Worm (Caenorhabditis elegans) whole organism, midembryonic: ENCODE data around the gene frm-3.

Source experiments
- cog-1 ChIP-seq: sonication (generic microtip); optimal IDR thresholded peaks from 2 replicates; lab custom pipeline; 2016; ENCODE audit warnings: missing genetic modification characterization, missing compliant biosample characterization
- flt-1 ChIP-seq: fragments of 200-800 bp; sonication (Bioruptor generic); IDR thresholded peaks from 2 replicates; pipeline ENCODE4 v1.3.6; 2022; ENCODE audit warnings: missing genetic modification characterization, missing compliant biosample characterization
- med-1 ChIP-seq: sonication (generic microtip); optimal IDR thresholded peaks from 2 replicates; lab custom pipeline; 2017; ENCODE audit warnings: missing genetic modification characterization, mild to moderate bottlenecking, missing compliant biosample characterization, antibody characterized with exemption, missing genetic modification reagents; ENCODE audit not compliant: insufficient read depth
- ref-1 ChIP-seq: fragments of 200-800 bp; sonication (Bioruptor generic); conservative IDR thresholded peaks from 2 replicates; pipeline ENCODE4 v1.3.6; 2022; ENCODE audit warnings: missing genetic modification reagents, missing genetic modification characterization, missing compliant biosample characterization
- tab-1 ChIP-seq: fragments of 200-800 bp; sonication (Bioruptor generic); IDR thresholded peaks from 2 replicates; pipeline ENCODE4 v1.3.6; 2022; ENCODE audit warnings: missing genetic modification characterization, missing compliant biosample characterization
- ztf-29 ChIP-seq: fragments of 200-800 bp; sonication (Bioruptor generic); IDR thresholded peaks from 2 replicates; pipeline ENCODE4 v1.3.6; 2022; ENCODE audit warnings: missing genetic modification reagents, missing genetic modification characterization, missing compliant biosample characterization

DNA sequence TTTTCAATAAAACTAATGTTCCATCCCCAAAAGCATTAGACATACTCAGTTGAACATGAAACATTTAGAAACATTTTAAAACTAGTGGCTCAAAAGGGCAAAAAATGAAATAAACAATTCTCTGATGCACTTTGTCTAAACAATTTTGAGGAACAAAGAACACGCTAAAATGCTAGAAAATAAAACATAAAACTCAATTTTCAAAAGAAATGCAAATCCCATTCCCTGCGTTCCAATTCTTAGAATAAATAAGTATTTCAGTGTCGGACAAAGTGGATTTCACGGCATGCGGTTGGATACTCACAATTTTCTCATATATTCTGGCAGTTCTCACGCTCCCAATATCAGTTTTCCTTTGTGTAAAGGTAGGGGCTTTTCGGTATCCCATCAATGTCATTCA is 61.0 kb downstream of the frm-3 start:
- TF ChIP-seq cog-1 (tag; lab: Kevin White, UChicago): no peak
- no peak for TF ChIP-seq tab-1
- TF ChIP-seq flt-1: no peak
- no peak for TF ChIP-seq ztf-29 (GFP tag; lab: Robert Waterston, UW)
- TF ChIP-seq med-1 (GFP tag; lab: Kevin White, UChicago): no peak
- TF ChIP-seq ref-1 (GFP tag; lab: Robert Waterston, UW): no peak
